Worm (Caenorhabditis elegans): ENCODE results near the gene F52D2.5.

DNA sequence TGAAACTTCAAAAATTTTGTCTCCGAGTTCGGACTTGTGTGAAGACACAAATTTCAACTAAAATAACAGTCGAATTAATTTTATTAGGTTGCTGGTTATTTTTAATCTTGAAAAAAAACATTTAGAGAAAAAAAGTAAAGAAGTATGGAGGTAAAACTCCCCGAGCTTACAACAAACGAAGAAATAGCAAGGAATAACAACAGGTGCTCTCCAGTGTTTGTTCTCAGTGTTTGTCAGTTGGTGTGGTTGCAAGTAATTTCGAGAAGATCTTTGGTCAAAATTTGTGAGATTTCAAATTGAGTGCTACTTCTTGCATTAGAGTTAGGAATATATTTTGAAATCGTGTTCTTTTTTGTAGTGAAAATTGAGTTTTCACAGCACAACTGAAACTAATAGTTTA lies 10.2 kb upstream of the F52D2.5 start:
- TF ChIP-seq unc-55 (GFP tag; optimal IDR thresholded peaks at IDR 0.05) (no peak), egl-27 (tag; optimal IDR thresholded peaks at IDR 0.05) (no peak), skn-1 (tag; optimal IDR thresholded peaks at IDR 0.05) (no peak), nhr-6 (tag; optimal IDR thresholded peaks at IDR 0.05) (no peak), elt-1 (tag; optimal IDR thresholded peaks at IDR 0.05) (no peak), ztf-4 (tag; optimal IDR thresholded peaks at IDR 0.05) (no peak), snpc-4 (tag; optimal IDR thresholded peaks at IDR 0.05) (no peak), aly-2 (tag; optimal IDR thresholded peaks at IDR 0.05) (no peak), lin-39 (tag; optimal IDR thresholded peaks at IDR 0.05) (no peak), unc-62 (GFP tag; optimal IDR thresholded peaks at IDR 0.05) (no peak), fos-1 (tag; optimal IDR thresholded peaks at IDR 0.05) (no peak)
